Worm (Caenorhabditis elegans): ENCODE data around the gene F10E7.5.

- TF ChIP-seq snpc-4 (tag; optimal IDR thresholded peaks at IDR 0.05), result no peak
- TF ChIP-seq nhr-25 (tag; optimal IDR thresholded peaks at IDR 0.05; ENCODE audit: borderline replicate concordance, insufficient read depth), result no peak
- no peak for TF ChIP-seq dve-1 (tag; optimal IDR thresholded peaks at IDR 0.05; ENCODE audit: insufficient read depth)
These were observed 10.0 kb downstream of the F10E7.5 start, which contains the start of gene F10E7.2 for ce11 chrII:7121762-7122292.

Data from whole organism, L4 larva.